Worm (Caenorhabditis elegans) whole organism, midembryonic: Measurements from ENCODE around the gene ptr-6.

Experiments
- T22C8.4 ChIP-seq: fragments of 200-800 bp; sonication (Bioruptor generic); IDR thresholded peaks from 2 replicates; pipeline ENCODE4 v1.3.6; 2022; ENCODE audit warnings: missing genetic modification characterization, missing compliant biosample characterization
- cog-1 ChIP-seq: sonication (generic microtip); optimal IDR thresholded peaks from 2 replicates; lab custom pipeline; 2016; ENCODE audit warnings: missing genetic modification characterization, missing compliant biosample characterization
- flt-1 ChIP-seq: fragments of 200-800 bp; sonication (Bioruptor generic); IDR thresholded peaks from 2 replicates; pipeline ENCODE4 v1.3.6; 2022; ENCODE audit warnings: missing genetic modification characterization, missing compliant biosample characterization
- klf-2 ChIP-seq: fragments of 200-800 bp; sonication (Bioruptor generic); conservative IDR thresholded peaks from 2 replicates; pipeline ENCODE4 v1.3.6; 2022; ENCODE audit warnings: missing genetic modification reagents, missing genetic modification characterization, missing compliant biosample characterization
- med-1 ChIP-seq: sonication (generic microtip); optimal IDR thresholded peaks from 2 replicates; lab custom pipeline; 2017; ENCODE audit warnings: missing genetic modification characterization, mild to moderate bottlenecking, missing compliant biosample characterization, antibody characterized with exemption, missing genetic modification reagents; ENCODE audit not compliant: insufficient read depth
- ref-1 ChIP-seq: fragments of 200-800 bp; sonication (Bioruptor generic); conservative IDR thresholded peaks from 2 replicates; pipeline ENCODE4 v1.3.6; 2022; ENCODE audit warnings: missing genetic modification reagents, missing genetic modification characterization, missing compliant biosample characterization
- tab-1 ChIP-seq: fragments of 200-800 bp; sonication (Bioruptor generic); IDR thresholded peaks from 2 replicates; pipeline ENCODE4 v1.3.6; 2022; ENCODE audit warnings: missing genetic modification characterization, missing compliant biosample characterization
- ztf-23 ChIP-seq: fragments of 200-800 bp; sonication (Bioruptor generic); IDR thresholded peaks from 2 replicates; pipeline ENCODE4 v1.3.6; 2022; ENCODE audit warnings: missing genetic modification reagents, missing genetic modification characterization, missing compliant biosample characterization

DNA sequence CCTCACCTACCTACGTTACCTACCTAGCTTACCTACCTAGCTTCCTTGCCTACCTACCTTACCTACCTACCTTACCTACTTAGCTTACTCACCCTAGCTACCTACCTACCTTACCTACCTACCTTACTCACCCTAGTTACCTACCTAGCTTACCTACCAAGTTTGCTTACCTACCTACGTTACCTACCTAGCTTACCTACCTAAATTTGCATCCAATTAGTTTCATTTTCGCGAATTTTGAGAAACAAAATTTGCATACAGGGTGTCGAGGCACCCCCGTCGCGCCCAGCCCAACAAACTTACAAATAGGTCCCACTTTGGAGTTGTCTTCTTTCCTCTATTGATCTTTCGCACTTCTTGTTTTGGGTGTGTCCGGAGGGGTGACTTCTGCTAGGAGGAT, 22.3 kb upstream of the ptr-6 start:
- TF ChIP-seq med-1 (GFP tag; lab: Kevin White, UChicago) (no peak), cog-1 (tag; lab: Kevin White, UChicago) (no peak), ref-1 (GFP tag; lab: Robert Waterston, UW) (no peak), tab-1 (GFP tag; lab: Robert Waterston, UW) (no peak), klf-2 (GFP tag; lab: Robert Waterston, UW) (no peak), T22C8.4 (GFP tag; lab: Robert Waterston, UW) (no peak), flt-1 (GFP tag; lab: Robert Waterston, UW) (no peak), ztf-23 (GFP tag; lab: Robert Waterston, UW) (no peak)
